Fruit fly (Drosophila melanogaster): ENCODE measurements around the gene CG1113.

dm6 chr3R:5250530-5251242 lies 2.3 kb upstream of the CG1113 start:
- TF ChIP-seq CG7928 (GFP tag; optimal IDR thresholded peaks at IDR 0.05) (no peak), Hmr (GFP tag; optimal IDR thresholded peaks at IDR 0.05) (no peak)

Data from whole organism, embryonic.